Worm (Caenorhabditis elegans) whole organism, L3 larva: ENCODE measurements around the gene phy-4.

Experiments
- R02D3.7 ChIP-seq: fragments of 150-350 bp; optimal IDR thresholded peaks from 2 replicates; lab custom pipeline; 2014; ENCODE audit warnings: missing biosample characterization, missing genetic modification characterization
- ZK546.5 ChIP-seq: sonication (generic microtip); optimal IDR thresholded peaks from 2 replicates; lab custom pipeline; 2017; ENCODE audit warnings: missing biosample characterization, missing genetic modification characterization
- aly-2 ChIP-seq: fragments of 150-350 bp; optimal IDR thresholded peaks from 2 replicates; lab custom pipeline; 2014; ENCODE audit warnings: missing biosample characterization, missing genetic modification characterization
- ama-1 ChIP-seq: fragments of 150-350 bp; optimal IDR thresholded peaks from 2 replicates; lab custom pipeline; 2018
- ceh-9 ChIP-seq: sonication (generic microtip); optimal IDR thresholded peaks from 2 replicates; lab custom pipeline; 2018; ENCODE audit warnings: missing biosample characterization, missing genetic modification characterization
- egl-27 ChIP-seq: sonication (generic microtip); optimal IDR thresholded peaks from 4 replicates; lab custom pipeline; 2017; ENCODE audit warnings: missing biosample characterization, missing genetic modification reagents, missing genetic modification characterization
- elt-1 ChIP-seq: fragments of 150-350 bp; optimal IDR thresholded peaks from 2 replicates; lab custom pipeline; 2014; ENCODE audit warnings: missing biosample characterization, missing genetic modification characterization
- elt-2 ChIP-seq: sonication (generic microtip); optimal IDR thresholded peaks from 2 replicates; lab custom pipeline; 2016; ENCODE audit warnings: missing genetic modification reagents, mild to moderate bottlenecking, missing genetic modification characterization, missing compliant biosample characterization
- eor-1 ChIP-seq, 2 experiments: fragments of 150-350 bp; optimal IDR thresholded peaks; 2 replicates each; lab custom pipeline; 2014 to 2018; ENCODE audit warnings: missing biosample characterization in 2 of 2, missing genetic modification characterization in 2 of 2
- fkh-10 ChIP-seq: sonication (generic microtip); optimal IDR thresholded peaks from 2 replicates; lab custom pipeline; 2017; ENCODE audit warnings: missing biosample characterization, missing genetic modification reagents, missing genetic modification characterization
- fkh-2 ChIP-seq: fragments of 150-350 bp; optimal IDR thresholded peaks from 2 replicates; lab custom pipeline; 2014; ENCODE audit warnings: missing biosample characterization, missing genetic modification reagents, missing genetic modification characterization
- fos-1 ChIP-seq: fragments of 150-350 bp; optimal IDR thresholded peaks from 2 replicates; lab custom pipeline; 2014; ENCODE audit warnings: missing biosample characterization, missing genetic modification characterization
- lin-15B ChIP-seq: fragments of 150-350 bp; optimal IDR thresholded peaks from 2 replicates; lab custom pipeline; 2014; ENCODE audit warnings: missing biosample characterization, missing genetic modification characterization
- lin-39 ChIP-seq: fragments of 150-350 bp; optimal IDR thresholded peaks from 2 replicates; lab custom pipeline; 2018; ENCODE audit warnings: missing biosample characterization, missing genetic modification reagents, missing genetic modification characterization
- lsy-12 ChIP-seq: sonication (generic microtip); optimal IDR thresholded peaks from 2 replicates; lab custom pipeline; 2016; ENCODE audit warnings: mild to moderate bottlenecking, missing genetic modification characterization, missing compliant biosample characterization
- mml-1 ChIP-seq: fragments of 150-350 bp; sonication (generic microtip); optimal IDR thresholded peaks from 3 replicates; lab custom pipeline; 2014; ENCODE audit warnings: missing biosample characterization, missing genetic modification characterization
- nfya-1 ChIP-seq: sonication (generic microtip); optimal IDR thresholded peaks from 2 replicates; lab custom pipeline; 2017; ENCODE audit warnings: missing genetic modification characterization, mild to moderate bottlenecking, missing compliant biosample characterization, antibody characterized with exemption, moderate library complexity; ENCODE audit not compliant: insufficient read depth
- nhr-23 ChIP-seq: fragments of 150-350 bp; optimal IDR thresholded peaks from 2 replicates; lab custom pipeline; 2014; ENCODE audit warnings: missing biosample characterization, missing genetic modification reagents, missing genetic modification characterization
- nhr-237 ChIP-seq: fragments of 150-350 bp; optimal IDR thresholded peaks from 2 replicates; lab custom pipeline; 2014; ENCODE audit warnings: missing biosample characterization, missing genetic modification characterization
- nhr-25 ChIP-seq: sonication (generic microtip); optimal IDR thresholded peaks from 2 replicates; lab custom pipeline; 2017; ENCODE audit warnings: missing biosample characterization, missing genetic modification characterization
- nhr-43 ChIP-seq: sonication (generic microtip); optimal IDR thresholded peaks from 2 replicates; lab custom pipeline; 2016; ENCODE audit warnings: mild to moderate bottlenecking, missing genetic modification characterization, missing compliant biosample characterization; ENCODE audit not compliant: poor library complexity, severe bottlenecking
- nhr-76 ChIP-seq: fragments of 150-350 bp; sonication (generic microtip); optimal IDR thresholded peaks from 5 replicates; lab custom pipeline; 2014; ENCODE audit warnings: missing biosample characterization, missing genetic modification characterization
- nhr-77 ChIP-seq: fragments of 150-350 bp; optimal IDR thresholded peaks from 2 replicates; lab custom pipeline; 2014; ENCODE audit warnings: missing biosample characterization, missing genetic modification characterization
- pha-4 ChIP-seq: fragments of 150-350 bp; optimal IDR thresholded peaks from 2 replicates; lab custom pipeline; 2014; ENCODE audit warnings: missing biosample characterization, missing genetic modification reagents, missing genetic modification characterization
- sea-2 ChIP-seq: fragments of 150-350 bp; sonication (generic microtip); optimal IDR thresholded peaks from 4 replicates; lab custom pipeline; 2014; ENCODE audit warnings: missing biosample characterization, missing genetic modification reagents, missing genetic modification characterization
- skn-1 ChIP-seq: fragments of 150-350 bp; optimal IDR thresholded peaks from 2 replicates; lab custom pipeline; 2014; ENCODE audit warnings: missing biosample characterization, missing genetic modification characterization
- snpc-4 ChIP-seq: fragments of 150-350 bp; optimal IDR thresholded peaks from 2 replicates; lab custom pipeline; 2014; ENCODE audit warnings: missing biosample characterization, missing genetic modification characterization
- tbx-2 ChIP-seq: sonication (generic microtip); optimal IDR thresholded peaks from 2 replicates; lab custom pipeline; 2016; ENCODE audit warnings: mild to moderate bottlenecking, missing genetic modification characterization, missing compliant biosample characterization
- unc-39 ChIP-seq: sonication (generic microtip); optimal IDR thresholded peaks from 4 replicates; lab custom pipeline; 2017; ENCODE audit warnings: missing biosample characterization, missing genetic modification characterization
- zag-1 ChIP-seq: fragments of 150-350 bp; optimal IDR thresholded peaks from 2 replicates; lab custom pipeline; 2014; ENCODE audit warnings: missing biosample characterization, missing genetic modification characterization
- ztf-11 ChIP-seq: fragments of 150-350 bp; optimal IDR thresholded peaks from 2 replicates; lab custom pipeline; 2014; ENCODE audit warnings: missing biosample characterization, missing genetic modification characterization

phy-4 gene

DNA sequence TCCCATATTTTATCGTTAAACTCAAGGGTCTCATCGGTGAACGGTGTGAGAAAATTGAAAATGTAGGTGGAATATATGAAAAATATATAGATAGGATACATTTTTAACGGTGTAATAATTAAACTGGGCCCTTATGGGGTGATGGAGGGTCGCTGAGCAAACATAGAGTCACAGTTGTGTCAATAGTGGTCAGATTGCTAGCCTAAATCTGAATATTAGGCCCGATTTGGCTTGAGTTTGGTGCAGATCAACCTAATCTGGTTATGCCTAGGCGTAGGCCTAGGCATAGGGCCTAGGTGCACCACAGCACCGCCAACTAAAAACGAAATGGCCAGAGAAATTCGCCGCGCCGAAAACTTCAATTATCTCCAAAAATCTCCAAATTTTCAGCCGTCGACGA lies at the start of gene phy-4:
TSS of gene phy-4 (minus strand) at position 101 of the 400 bp plus-strand sequence.
- no peak for TF ChIP-seq zag-1 (tag; lab: Kevin White, UChicago)
- no peak for TF ChIP-seq fkh-2 (tag; lab: Kevin White, UChicago)
- no peak for TF ChIP-seq mml-1 (tag; lab: Kevin White, UChicago)
- TF ChIP-seq aly-2: no peak
- no peak for TF ChIP-seq snpc-4 (tag; lab: Kevin White, UChicago)
- TF ChIP-seq pha-4 (tag; lab: Kevin White, UChicago): no peak
- TF ChIP-seq lsy-12: no peak
- TF ChIP-seq nhr-25 (tag; lab: Kevin White, UChicago): no peak
- no peak for TF ChIP-seq ama-1
- no peak for TF ChIP-seq ztf-11 (tag; lab: Kevin White, UChicago)

- TF ChIP-seq ama-1 (no peak), sea-2 (GFP tag; lab: Kevin White, UChicago) (no peak), skn-1 (no peak)
Measured at ce11 chrV:19555869-19556268, 42.4 kb upstream of the phy-4 start, which contains the start of gene oac-1. Gene oac-1 (minus strand): TSS chrV:19555969.

DNA sequence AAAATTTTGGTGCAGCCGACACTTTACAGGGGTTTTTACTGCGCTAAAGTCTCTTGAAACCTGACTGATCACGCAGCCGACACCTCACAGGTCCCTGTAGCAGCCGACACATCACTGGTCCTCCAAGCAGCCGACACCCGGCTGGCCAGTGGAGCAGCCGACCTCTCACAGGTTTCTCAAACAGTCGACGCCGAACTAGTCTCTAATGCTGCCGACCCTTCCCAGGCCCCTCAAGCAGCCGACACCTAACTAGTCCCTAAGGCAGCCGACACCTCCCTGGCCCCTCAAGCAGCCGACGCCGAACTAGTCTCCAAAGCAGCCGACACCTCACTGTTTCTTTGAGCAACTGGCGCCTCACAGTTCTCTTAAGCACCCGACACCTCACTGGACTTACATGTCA lies 41.9 kb upstream of the phy-4 start:
- no peak for TF ChIP-seq nhr-76 (tag; lab: Kevin White, UChicago)
- no peak for TF ChIP-seq R02D3.7 (tag; lab: Kevin White, UChicago)
- no peak for TF ChIP-seq sea-2 (GFP tag; lab: Kevin White, UChicago)
- TF ChIP-seq nhr-77: no peak
- no peak for TF ChIP-seq lin-39
- TF ChIP-seq snpc-4 (tag; lab: Kevin White, UChicago): no peak

- no peak for TF ChIP-seq egl-27 (tag; lab: Kevin White, UChicago)
- TF ChIP-seq R02D3.7 (tag; lab: Kevin White, UChicago): no peak
- no peak for TF ChIP-seq fkh-2 (tag; lab: Kevin White, UChicago)
- TF ChIP-seq pha-4 (tag; lab: Kevin White, UChicago): no peak
- no peak for TF ChIP-seq eor-1 (tag; optimal IDR thresholded peaks at IDR 0.05; lab: Kevin White, UChicago)
- TF ChIP-seq nhr-23: no peak
- TF ChIP-seq tbx-2 (tag; lab: Kevin White, UChicago): no peak
- TF ChIP-seq nhr-77: no peak
- TF ChIP-seq, all 47 proteins: peak for 0
Measured at ce11 chrV:19550294-19550693, 36.8 kb upstream of the phy-4 start.

DNA sequence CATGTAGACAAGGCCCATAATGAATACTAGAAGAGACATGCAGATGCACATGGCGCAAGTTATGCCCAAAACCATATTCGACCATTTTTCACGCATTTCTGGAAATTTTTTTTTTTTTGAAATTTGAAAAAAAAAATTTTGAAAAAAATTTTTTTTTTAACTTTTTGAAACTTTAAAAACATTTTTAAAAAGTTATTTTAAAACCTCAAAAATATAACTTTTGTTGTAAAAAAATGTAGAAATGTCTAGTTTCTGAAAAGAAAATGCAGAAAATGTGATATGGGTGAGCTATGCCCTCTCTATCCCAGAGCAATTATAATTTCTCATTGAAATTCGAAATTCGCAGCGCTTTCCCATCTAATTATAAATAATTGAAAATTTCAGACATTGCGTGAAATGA lies 36.2 kb upstream of the phy-4 start, which contains the start of gene Y43F8B.20:
TSS of gene Y43F8B.20 (minus strand) at position 101 of the 400 bp plus-strand sequence.
- no peak for TF ChIP-seq lin-39
- no peak for TF ChIP-seq elt-2 (tag; lab: Kevin White, UChicago)
- no peak for TF ChIP-seq tbx-2 (tag; lab: Kevin White, UChicago)
- no peak for TF ChIP-seq mml-1 (tag; lab: Kevin White, UChicago)
- TF ChIP-seq snpc-4 (tag; lab: Kevin White, UChicago): no peak
- no peak for TF ChIP-seq nfya-1
- no peak for TF ChIP-seq nhr-76 (tag; lab: Kevin White, UChicago)
- TF ChIP-seq lin-15B: no peak
- no peak for TF ChIP-seq nhr-25 (tag; lab: Kevin White, UChicago)
- no peak for TF ChIP-seq pha-4 (tag; lab: Kevin White, UChicago)

DNA sequence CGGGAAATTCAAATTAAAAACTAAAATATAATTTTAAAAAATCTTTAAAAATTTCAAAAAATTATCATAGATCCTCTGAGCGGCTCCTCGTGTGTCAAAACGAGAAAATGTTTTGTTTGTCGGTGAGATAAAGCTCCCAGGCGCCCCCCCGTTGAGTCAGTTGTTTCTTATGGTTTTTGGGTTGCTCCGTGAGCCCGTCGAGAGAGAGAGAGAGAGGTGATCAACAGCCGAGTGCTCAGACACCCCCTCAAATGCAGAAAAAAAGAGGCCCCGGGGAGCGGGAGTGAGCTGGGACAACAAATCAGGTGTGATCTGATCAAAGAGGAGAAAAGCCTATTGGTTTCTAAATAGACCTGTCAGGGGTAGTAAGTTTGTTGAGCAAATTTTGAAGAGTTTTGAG lies 33.2 kb upstream of the phy-4 start:
- TF ChIP-seq fkh-10 (GFP tag; lab: Kevin White, UChicago) (no peak), ZK546.5 (tag; lab: Kevin White, UChicago) (no peak), eor-1 (tag; optimal IDR thresholded peaks at IDR 0.05; lab: Kevin White, UChicago) (no peak), mml-1 (tag; lab: Kevin White, UChicago) (no peak), fos-1 (no peak), nhr-237 (tag; lab: Kevin White, UChicago) (no peak), elt-1 (tag; lab: Kevin White, UChicago) (no peak), ceh-9 (no peak), nhr-43 (tag; lab: Kevin White, UChicago) (no peak), lin-15B (no peak), ztf-11 (tag; lab: Kevin White, UChicago) (no peak), unc-39 (tag; lab: Kevin White, UChicago) (no peak)
